Fruit fly (Drosophila melanogaster): ENCODE data around the gene Rab27.
A peak's percentile ranks its signal among the peaks of the same experiment; 100 is the strongest.

DNA sequence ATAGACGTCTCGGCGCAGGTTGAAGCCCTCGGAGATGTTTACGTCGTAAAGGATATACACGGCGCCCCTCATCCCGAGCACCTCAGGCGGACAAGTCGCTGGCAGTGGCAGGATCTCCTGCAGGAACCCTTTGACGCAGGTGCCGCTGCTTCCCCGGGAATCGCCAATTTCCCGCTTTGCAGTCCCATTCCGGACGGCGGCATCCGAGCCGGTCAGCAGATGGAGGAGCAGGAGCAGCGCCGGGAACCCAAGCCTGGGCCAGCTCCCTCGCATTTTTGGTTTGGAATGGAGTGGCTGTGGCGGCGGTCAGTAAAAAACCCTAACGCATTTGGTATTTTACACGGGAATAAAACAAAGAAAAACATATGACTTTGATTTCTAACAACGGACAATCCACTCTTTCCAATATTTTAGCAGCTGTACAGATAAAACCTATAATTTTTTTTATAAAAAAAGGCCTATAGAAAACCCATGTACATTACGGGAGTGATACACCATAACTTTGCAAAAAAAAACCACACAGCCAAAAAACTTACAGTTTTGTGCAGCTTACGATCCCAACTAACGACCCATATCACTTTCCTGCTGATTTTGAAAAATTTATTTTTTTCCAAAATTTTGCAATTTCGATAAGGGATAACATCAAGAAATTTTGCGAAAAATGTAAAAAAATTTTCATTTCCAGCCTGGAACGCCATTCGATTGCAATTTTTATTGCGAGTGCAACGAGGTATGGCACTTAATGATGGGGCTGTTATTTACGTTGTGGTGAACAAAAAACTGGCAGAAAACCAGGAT is 10.9 kb downstream of the Rab27 start, which contains the start of the genes O-fut2 and CG14777:
- TF ChIP-seq cyc (GFP tag; optimal IDR thresholded peaks at IDR 0.05) (peak; percentile 47), Sox15 (GFP tag; optimal IDR thresholded peaks at IDR 0.05) (peak; percentile 43), Ets96B (tag; optimal IDR thresholded peaks at IDR 0.05) (peak; percentile 13), CG16779 (tag; optimal IDR thresholded peaks at IDR 0.05) (no peak), Blimp-1 (GFP tag; optimal IDR thresholded peaks at IDR 0.05) (no peak), CG6808 (GFP tag; optimal IDR thresholded peaks at IDR 0.05) (no peak), CG7368 (GFP tag; optimal IDR thresholded peaks at IDR 0.05) (no peak), CG6163 (GFP tag; IDR thresholded peaks at IDR 0.05) (peak; percentile 69), Lpt (GFP tag; optimal IDR thresholded peaks at IDR 0.05) (peak; percentile 31), Smox (GFP tag; optimal IDR thresholded peaks at IDR 0.05) (peak; percentile 58)

Data from whole organism, prepupa.